Fruit fly (Drosophila melanogaster) whole organism, embryonic: ENCODE measurements around the gene FIG4.
A peak's percentile ranks its signal among the peaks of the same experiment; 100 is the strongest.

Experiments used
- Aef1 ChIP-seq: fragments of 200-800 bp; sonication (Bioruptor generic); IDR thresholded peaks from 3 replicates; pipeline ENCODE4 v1.3.6; 2022; ENCODE audit warnings: missing biosample characterization, missing genetic modification characterization
- Asciz ChIP-seq: fragments of 200-800 bp; sonication (Bioruptor generic); optimal IDR thresholded peaks from 2 replicates; lab custom pipeline; 2017; ENCODE audit warnings: missing biosample characterization, mild to moderate bottlenecking, missing genetic modification characterization, missing genetic modification reagents
- Atf3 ChIP-seq: fragments of 200-800 bp; sonication (Bioruptor generic); optimal IDR thresholded peaks from 3 replicates; lab custom pipeline; 2016; ENCODE audit warnings: missing biosample characterization, missing genetic modification characterization
- Bdp1 ChIP-seq: fragments of 200-800 bp; sonication (Bioruptor generic); optimal IDR thresholded peaks from 3 replicates; lab custom pipeline; 2016; ENCODE audit warnings: missing biosample characterization, missing genetic modification characterization
- BtbVII ChIP-seq: fragments of 200-800 bp; sonication (Bioruptor generic); optimal IDR thresholded peaks from 3 replicates; lab custom pipeline; 2017; ENCODE audit warnings: missing biosample characterization, mild to moderate bottlenecking, missing genetic modification characterization
- Bteb2 ChIP-seq: fragments of 200-800 bp; sonication (Bioruptor generic); optimal IDR thresholded peaks from 2 replicates; lab custom pipeline; 2016; ENCODE audit warnings: missing biosample characterization, missing genetic modification characterization
- CG10431 ChIP-seq: fragments of 200-800 bp; sonication (Bioruptor generic); optimal IDR thresholded peaks from 3 replicates; lab custom pipeline; 2018; ENCODE audit warnings: missing biosample characterization, mild to moderate bottlenecking, missing genetic modification characterization
- CG11504 ChIP-seq: fragments of 200-800 bp; sonication (Bioruptor generic); optimal IDR thresholded peaks from 3 replicates; lab custom pipeline; 2019; ENCODE audit warnings: missing biosample characterization, mild to moderate bottlenecking, missing genetic modification characterization, moderate library complexity
- CG12236 ChIP-seq: fragments of 200-800 bp; sonication (Bioruptor generic); optimal IDR thresholded peaks from 2 replicates; lab custom pipeline; 2016; ENCODE audit warnings: missing biosample characterization, missing genetic modification characterization
- CG12391 ChIP-seq: fragments of 200-800 bp; sonication (Bioruptor generic); optimal IDR thresholded peaks from 3 replicates; lab custom pipeline; 2018; ENCODE audit warnings: missing biosample characterization, mild to moderate bottlenecking, missing genetic modification characterization, moderate library complexity
- CG12942 ChIP-seq: fragments of 200-800 bp; sonication (Bioruptor generic); optimal IDR thresholded peaks from 3 replicates; lab custom pipeline; 2016; ENCODE audit warnings: missing biosample characterization, missing genetic modification characterization
- CG13624 ChIP-seq: fragments of 200-800 bp; sonication (Bioruptor generic); optimal IDR thresholded peaks from 2 replicates; lab custom pipeline; 2016; ENCODE audit warnings: missing biosample characterization, missing genetic modification characterization
- CG14014 ChIP-seq: fragments of 200-800 bp; sonication (Bioruptor generic); IDR thresholded peaks from 2 replicates; pipeline ENCODE4 v1.3.6; 2022; ENCODE audit warnings: missing biosample characterization, missing genetic modification characterization
- CG14965 ChIP-seq: fragments of 200-800 bp; sonication (Bioruptor generic); optimal IDR thresholded peaks from 2 replicates; lab custom pipeline; 2016; ENCODE audit warnings: missing biosample characterization, missing genetic modification characterization, borderline replicate concordance
- CG2120 ChIP-seq: fragments of 200-800 bp; sonication (Bioruptor generic); optimal IDR thresholded peaks from 3 replicates; lab custom pipeline; 2016; ENCODE audit warnings: missing biosample characterization, missing genetic modification characterization
- CG2202 ChIP-seq: fragments of 200-800 bp; sonication (Bioruptor generic); optimal IDR thresholded peaks from 2 replicates; lab custom pipeline; 2018; ENCODE audit warnings: missing biosample characterization, mild to moderate bottlenecking, missing genetic modification characterization
- CG34224 ChIP-seq: fragments of 200-800 bp; sonication (Bioruptor generic); IDR thresholded peaks from 3 replicates; pipeline ENCODE4 v1.3.6; 2022; ENCODE audit warnings: missing biosample characterization, missing genetic modification characterization; ENCODE audit not compliant: partially characterized antibody
- CG34422 ChIP-seq: fragments of 200-800 bp; sonication (Bioruptor generic); IDR thresholded peaks from 3 replicates; pipeline ENCODE4 v1.3.6; 2022; ENCODE audit warnings: missing biosample characterization, missing genetic modification characterization
- CG4617 ChIP-seq: fragments of 200-800 bp; sonication (Bioruptor generic); optimal IDR thresholded peaks from 3 replicates; lab custom pipeline; 2016; ENCODE audit warnings: missing biosample characterization, missing genetic modification characterization, borderline replicate concordance
- CG4707 ChIP-seq: fragments of 200-800 bp; sonication (Bioruptor generic); optimal IDR thresholded peaks from 2 replicates; lab custom pipeline; 2018; ENCODE audit warnings: missing biosample characterization, mild to moderate bottlenecking, missing genetic modification characterization, moderate library complexity
- CG7745 ChIP-seq: fragments of 200-800 bp; sonication (Bioruptor generic); optimal IDR thresholded peaks from 2 replicates; lab custom pipeline; 2018; ENCODE audit warnings: missing biosample characterization, mild to moderate bottlenecking, missing genetic modification characterization, moderate library complexity
- CG8281 ChIP-seq: fragments of 200-800 bp; sonication (Bioruptor generic); optimal IDR thresholded peaks from 2 replicates; lab custom pipeline; 2018; ENCODE audit warnings: missing biosample characterization, mild to moderate bottlenecking, missing genetic modification characterization, moderate library complexity
- CG8765 ChIP-seq: fragments of 200-800 bp; sonication (Bioruptor generic); IDR thresholded peaks from 2 replicates; pipeline ENCODE4 v1.3.6; 2022; ENCODE audit warnings: missing biosample characterization, missing genetic modification characterization
- Doc3 ChIP-seq: fragments of 200-800 bp; sonication (Bioruptor generic); IDR thresholded peaks from 3 replicates; pipeline ENCODE4 v1.3.6; 2022; ENCODE audit warnings: missing biosample characterization, missing genetic modification characterization; ENCODE audit not compliant: partially characterized antibody
- E2f2 ChIP-seq: fragments of 200-800 bp; sonication (Bioruptor generic); IDR thresholded peaks from 2 replicates; pipeline ENCODE4 v1.3.6; 2022; ENCODE audit warnings: missing biosample characterization, missing genetic modification characterization
- Ets97D ChIP-seq: fragments of 200-800 bp; sonication (Bioruptor generic); optimal IDR thresholded peaks from 3 replicates; lab custom pipeline; 2016; ENCODE audit warnings: missing biosample characterization, missing genetic modification characterization
- H15 ChIP-seq: fragments of 200-800 bp; sonication (Bioruptor generic); IDR thresholded peaks from 3 replicates; pipeline ENCODE4 v1.3.6; 2022; ENCODE audit warnings: missing biosample characterization, missing genetic modification characterization
- Meics ChIP-seq: fragments of 200-800 bp; sonication (Bioruptor generic); optimal IDR thresholded peaks from 2 replicates; lab custom pipeline; 2017; ENCODE audit warnings: missing biosample characterization, mild to moderate bottlenecking, missing genetic modification characterization
- Opbp ChIP-seq: fragments of 200-800 bp; sonication (Bioruptor generic); IDR thresholded peaks from 3 replicates; pipeline ENCODE4 v1.3.6; 2022; ENCODE audit warnings: missing biosample characterization, missing genetic modification characterization; ENCODE audit not compliant: partially characterized antibody
- ap ChIP-seq: fragments of 200-800 bp; sonication (Bioruptor generic); IDR thresholded peaks from 2 replicates; pipeline ENCODE4 v1.3.6; 2022; ENCODE audit warnings: missing biosample characterization, missing genetic modification characterization
- ara ChIP-seq: fragments of 200-800 bp; sonication (Bioruptor generic); IDR thresholded peaks from 2 replicates; pipeline ENCODE4 v1.3.6; 2022; ENCODE audit warnings: missing biosample characterization, missing genetic modification characterization
- az2 ChIP-seq: fragments of 200-800 bp; sonication (Bioruptor generic); optimal IDR thresholded peaks from 3 replicates; lab custom pipeline; 2016; ENCODE audit warnings: missing biosample characterization, missing genetic modification characterization
- bsh ChIP-seq, 2 experiments: fragments of 200-800 bp; sonication (Bioruptor generic); optimal IDR thresholded peaks; 2 replicates each; lab custom pipeline; 2017 to 2018; ENCODE audit warnings: mild to moderate bottlenecking in 2 of 2, missing biosample characterization in 2 of 2, missing genetic modification characterization in 2 of 2, moderate library complexity in 1 of 2
- btn ChIP-seq: fragments of 200-800 bp; sonication (Bioruptor generic); optimal IDR thresholded peaks from 2 replicates; lab custom pipeline; 2016; ENCODE audit warnings: missing biosample characterization, missing genetic modification characterization
- cato ChIP-seq: fragments of 200-800 bp; sonication (Bioruptor generic); optimal IDR thresholded peaks from 2 replicates; lab custom pipeline; 2016; ENCODE audit warnings: missing biosample characterization, missing genetic modification characterization, borderline replicate concordance
- caup ChIP-seq: fragments of 200-800 bp; sonication (Bioruptor generic); optimal IDR thresholded peaks from 3 replicates; lab custom pipeline; 2017; ENCODE audit warnings: missing biosample characterization, mild to moderate bottlenecking, missing genetic modification characterization, moderate library complexity; ENCODE audit not compliant: severe bottlenecking
- cg ChIP-seq: fragments of 200-800 bp; sonication (Bioruptor generic); optimal IDR thresholded peaks from 3 replicates; lab custom pipeline; 2019; ENCODE audit warnings: missing biosample characterization, mild to moderate bottlenecking, missing genetic modification characterization, moderate library complexity
- ci ChIP-seq: fragments of 200-800 bp; sonication (Bioruptor generic); IDR thresholded peaks from 3 replicates; pipeline ENCODE4 v1.3.6; 2022; ENCODE audit warnings: missing biosample characterization, missing genetic modification characterization
- dati ChIP-seq: fragments of 200-800 bp; sonication (Bioruptor generic); IDR thresholded peaks from 2 replicates; pipeline ENCODE4 v1.3.6; 2022; ENCODE audit warnings: missing biosample characterization, missing genetic modification characterization
- dysf ChIP-seq: fragments of 200-800 bp; sonication (Bioruptor generic); IDR thresholded peaks from 3 replicates; pipeline ENCODE4 v1.3.6; 2022; ENCODE audit warnings: missing biosample characterization, missing genetic modification characterization
- lola ChIP-seq, 3 experiments: fragments of >200 bp in 2 of 3; fragments of 200-800 bp in 1 of 3; sonication (Bioruptor generic) in 1 of 3; optimal IDR thresholded peaks; 2 replicates each; lab custom pipeline; 2017 to 2019; ENCODE audit warnings: missing biosample characterization in 3 of 3, missing genetic modification characterization in 3 of 3, mild to moderate bottlenecking in 1 of 3, moderate library complexity in 1 of 3
- phol ChIP-seq: fragments of 200-800 bp; sonication (Bioruptor generic); optimal IDR thresholded peaks from 3 replicates; lab custom pipeline; 2018; ENCODE audit warnings: missing biosample characterization, mild to moderate bottlenecking, missing genetic modification characterization, moderate library complexity
- pita ChIP-seq: fragments of 200-800 bp; sonication (Bioruptor generic); optimal IDR thresholded peaks from 2 replicates; lab custom pipeline; 2017; ENCODE audit warnings: missing biosample characterization, mild to moderate bottlenecking, missing genetic modification characterization
- seq ChIP-seq: fragments of 200-800 bp; sonication (Bioruptor generic); IDR thresholded peaks from 2 replicates; pipeline ENCODE4 v1.3.6; 2022; ENCODE audit warnings: missing biosample characterization, missing genetic modification characterization
- sim ChIP-seq: fragments of 200-800 bp; sonication (Bioruptor generic); IDR thresholded peaks from 2 replicates; pipeline ENCODE4 v1.3.6; 2022; ENCODE audit warnings: missing biosample characterization, missing genetic modification characterization
- toy ChIP-seq: fragments of 200-800 bp; sonication (Bioruptor generic); IDR thresholded peaks from 2 replicates; pipeline ENCODE4 v1.3.6; 2022; ENCODE audit warnings: missing biosample characterization, missing genetic modification characterization
- ttk ChIP-seq: fragments of 200-800 bp; sonication (Bioruptor generic); IDR thresholded peaks from 2 replicates; pipeline ENCODE4 v2.1.2; 2022; ENCODE audit warnings: missing biosample characterization, missing genetic modification characterization

The FIG4 gene

dm6 chr2L:4458119-4459056 lies 6.6 kb upstream of the FIG4 start, which contains the start of gene RpL27A (continued):
- TF ChIP-seq CG12942 (peak; percentile 67), CG12236 (GFP tag; lab: Kevin White, UChicago) (peak; percentile 64), cg (GFP tag; lab: Kevin White, UChicago) (no peak), CG4707 (GFP tag; lab: Kevin White, UChicago) (peak; percentile 90), CG8765 (GFP tag; lab: Robert Waterston, UW) (no peak), seq (GFP tag; lab: Robert Waterston, UW) (peak; percentile 69), Opbp (GFP tag; lab: Robert Waterston, UW) (peak; percentile 100), phol (tag; lab: Kevin White, UChicago) (peak; percentile 91), lola (GFP tag; optimal IDR thresholded peaks at IDR 0.05; lab: Kevin White, UChicago) (peak in 1 of 3 experiments; percentile 70), btn (GFP tag; lab: Kevin White, UChicago) (peak; percentile 36), Bteb2 (GFP tag; lab: Kevin White, UChicago) (peak; percentile 63), sim (peak; percentile 56; the same call in 1 of the 2 replicates), pita (GFP tag; lab: Kevin White, UChicago) (peak; percentile 70), ci (GFP tag; lab: Robert Waterston, UW) (peak; percentile 97), BtbVII (peak; percentile 80), Doc3 (GFP tag; lab: Robert Waterston, UW) (no peak), Ets97D (GFP tag; lab: Kevin White, UChicago) (peak; percentile 99), cato (peak; percentile 31), Atf3 (peak; percentile 51), CG13624 (peak; percentile 48), dati (GFP tag; lab: Robert Waterston, UW) (peak; percentile 76), H15 (GFP tag; lab: Robert Waterston, UW) (peak; percentile 81), E2f2 (GFP tag; lab: Robert Waterston, UW) (peak; percentile 68), CG8281 (tag; lab: Kevin White, UChicago) (peak; percentile 11), ap (GFP tag; lab: Robert Waterston, UW) (peak; percentile 61), Meics (GFP tag; lab: Kevin White, UChicago) (peak; percentile 87), CG14014 (GFP tag; lab: Robert Waterston, UW) (peak; percentile 73), CG14965 (no peak), dysf (peak; percentile 78), bsh (GFP tag; optimal IDR thresholded peaks at IDR 0.05; lab: Kevin White, UChicago) (peak; percentile 43 to 66), CG12391 (tag; lab: Kevin White, UChicago) (peak; percentile 84), Aef1 (GFP tag; lab: Robert Waterston, UW) (peak; percentile 63; the same call in 2 of the 3 replicates), ttk (GFP tag; lab: Robert Waterston, UW) (peak; percentile 80), CG34224 (GFP tag; lab: Robert Waterston, UW) (no peak), CG2120 (GFP tag; lab: Kevin White, UChicago) (peak; percentile 41), CG11504 (tag; lab: Kevin White, UChicago) (peak; percentile 77), CG4617 (GFP tag; lab: Kevin White, UChicago) (peak; percentile 44), CG7745 (peak; percentile 39), az2 (GFP tag; lab: Kevin White, UChicago) (peak; percentile 66), CG2202 (peak; percentile 77), Asciz (peak; percentile 79), toy (no peak; the same call in 1 of the 2 replicates), Bdp1 (peak; percentile 56), CG34422 (GFP tag; lab: Robert Waterston, UW) (peak; percentile 81; the same call in 2 of the 3 replicates), caup (peak; percentile 94), CG10431 (GFP tag; lab: Kevin White, UChicago) (peak; percentile 90), ara (GFP tag; lab: Robert Waterston, UW) (peak; percentile 73)
